Worm (Caenorhabditis elegans) whole organism, L4 larva: Measurements from ENCODE around the gene C45B11.2.

ENCODE experiments used
- F10B5.3 ChIP-seq: sonication (generic microtip); optimal IDR thresholded peaks from 2 replicates; lab custom pipeline; 2016; ENCODE audit warnings: mild to moderate bottlenecking, missing genetic modification characterization, missing compliant biosample characterization
- F26F4.8 ChIP-seq: fragments of 200-800 bp; sonication (Bioruptor generic); conservative IDR thresholded peaks from 2 replicates; pipeline ENCODE4 v1.3.6; 2022; ENCODE audit warnings: missing genetic modification characterization, missing compliant biosample characterization
- F44E2.7 ChIP-seq: fragments of 200-800 bp; sonication (Bioruptor generic); IDR thresholded peaks from 2 replicates; pipeline ENCODE4 v2.1.2; 2022; ENCODE audit warnings: missing genetic modification characterization, missing compliant biosample characterization
- R02D3.7 ChIP-seq: fragments of 150-350 bp; sonication (generic microtip); optimal IDR thresholded peaks from 3 replicates; lab custom pipeline; 2014; ENCODE audit warnings: missing biosample characterization, missing genetic modification characterization
- Y48G9A.11 ChIP-seq: fragments of 200-800 bp; sonication (Bioruptor generic); IDR thresholded peaks from 2 replicates; pipeline ENCODE4 v1.3.6; 2022; ENCODE audit warnings: missing genetic modification reagents, missing genetic modification characterization, missing compliant biosample characterization
- Y5F2A.4 ChIP-seq: fragments of 200-800 bp; sonication (Bioruptor generic); optimal IDR thresholded peaks from 2 replicates; lab custom pipeline; 2018; ENCODE audit warnings: mild to moderate bottlenecking, missing genetic modification characterization, missing compliant biosample characterization
- Y75B8A.6 ChIP-seq: fragments of 200-800 bp; sonication (Bioruptor generic); IDR thresholded peaks from 2 replicates; pipeline ENCODE4 v1.3.6; 2022; ENCODE audit warnings: missing genetic modification reagents, missing genetic modification characterization, missing compliant biosample characterization
- ama-1 ChIP-seq: fragments of 150-350 bp; optimal IDR thresholded peaks from 2 replicates; lab custom pipeline; 2014; ENCODE audit warnings: inconsistent platforms, mixed read lengths
- arid-1 ChIP-seq: fragments of 200-800 bp; sonication (Bioruptor generic); conservative IDR thresholded peaks from 2 replicates; pipeline ENCODE4 v1.3.6; 2022; ENCODE audit warnings: missing genetic modification reagents, missing genetic modification characterization, missing compliant biosample characterization
- ceh-28 ChIP-seq: fragments of 150-350 bp; optimal IDR thresholded peaks from 2 replicates; lab custom pipeline; 2014; ENCODE audit warnings: missing biosample characterization, missing genetic modification reagents, missing genetic modification characterization
- ceh-82 ChIP-seq: sonication (generic microtip); optimal IDR thresholded peaks from 2 replicates; lab custom pipeline; 2017; ENCODE audit warnings: missing biosample characterization, missing genetic modification characterization
- cey-2 ChIP-seq: sonication (generic microtip); optimal IDR thresholded peaks from 3 replicates; lab custom pipeline; 2017; ENCODE audit warnings: missing genetic modification characterization, mild to moderate bottlenecking, missing compliant biosample characterization, antibody characterized with exemption, borderline replicate concordance; ENCODE audit not compliant: insufficient read depth
- ctbp-1 ChIP-seq: fragments of 200-800 bp; sonication (Bioruptor generic); IDR thresholded peaks from 2 replicates; pipeline ENCODE4 v1.3.6; 2022; ENCODE audit warnings: missing genetic modification reagents, missing genetic modification characterization, missing compliant biosample characterization
- daf-12 ChIP-seq: fragments of 150-350 bp; optimal IDR thresholded peaks from 2 replicates; lab custom pipeline; 2014; ENCODE audit warnings: missing biosample characterization, missing genetic modification reagents, missing genetic modification characterization
- dpl-1 ChIP-seq: fragments of 150-350 bp; optimal IDR thresholded peaks from 2 replicates; lab custom pipeline; 2014; ENCODE audit warnings: missing biosample characterization, missing genetic modification reagents, missing genetic modification characterization
- dve-1 ChIP-seq: sonication (generic microtip); optimal IDR thresholded peaks from 2 replicates; lab custom pipeline; 2017; ENCODE audit warnings: antibody characterized with exemption, mild to moderate bottlenecking, missing genetic modification characterization, missing compliant biosample characterization; ENCODE audit not compliant: insufficient read depth
- egl-43 ChIP-seq: fragments of 200-800 bp; sonication (Bioruptor generic); IDR thresholded peaks from 2 replicates; pipeline ENCODE4 v1.3.6; 2022; ENCODE audit warnings: missing genetic modification reagents, missing genetic modification characterization, missing compliant biosample characterization
- fos-1 ChIP-seq: fragments of 150-350 bp; optimal IDR thresholded peaks from 2 replicates; lab custom pipeline; 2014; ENCODE audit warnings: missing biosample characterization, missing genetic modification characterization
- gei-8 ChIP-seq: fragments of 200-800 bp; sonication (Bioruptor generic); optimal IDR thresholded peaks from 2 replicates; lab custom pipeline; 2018; ENCODE audit warnings: mild to moderate bottlenecking, missing genetic modification characterization, missing compliant biosample characterization
- hlh-30 ChIP-seq: sonication (generic microtip); optimal IDR thresholded peaks from 2 replicates; lab custom pipeline; 2017; ENCODE audit warnings: antibody characterized with exemption, mild to moderate bottlenecking, missing genetic modification characterization, missing compliant biosample characterization; ENCODE audit not compliant: insufficient read depth
- jun-1 ChIP-seq: fragments of 150-350 bp; optimal IDR thresholded peaks from 2 replicates; lab custom pipeline; 2014; ENCODE audit warnings: missing biosample characterization, missing genetic modification reagents, missing genetic modification characterization
- lim-7 ChIP-seq: fragments of 200-800 bp; sonication (Bioruptor generic); IDR thresholded peaks from 2 replicates; pipeline ENCODE4 v1.3.6; 2022; ENCODE audit warnings: missing genetic modification characterization, missing compliant biosample characterization
- lin-38 ChIP-seq: fragments of 200-800 bp; sonication (Bioruptor generic); IDR thresholded peaks from 2 replicates; pipeline ENCODE4 v1.3.6; 2022; ENCODE audit warnings: missing genetic modification reagents, missing genetic modification characterization, missing compliant biosample characterization
- lin-39 ChIP-seq: fragments of 150-350 bp; optimal IDR thresholded peaks from 2 replicates; lab custom pipeline; 2014; ENCODE audit warnings: missing biosample characterization, missing genetic modification reagents, missing genetic modification characterization
- lsy-2 ChIP-seq, 2 experiments: fragments of 150-350 bp in 1 of 2; sonication (generic microtip) in 1 of 2; optimal IDR thresholded peaks; 2 replicates each; lab custom pipeline; 2014 to 2017; ENCODE audit warnings: missing biosample characterization in 2 of 2, missing genetic modification characterization in 2 of 2
- mdl-1 ChIP-seq, 2 experiments: fragments of 150-350 bp in 1 of 2; sonication (generic microtip) in 1 of 2; optimal IDR thresholded peaks; 2 replicates each; lab custom pipeline; 2014 to 2017; ENCODE audit warnings: missing biosample characterization in 2 of 2, missing genetic modification characterization in 2 of 2
- mdt-29 ChIP-seq: fragments of 200-800 bp; sonication (Bioruptor generic); IDR thresholded peaks from 2 replicates; pipeline ENCODE4 v1.3.6; 2022; ENCODE audit warnings: missing genetic modification reagents, missing genetic modification characterization, missing compliant biosample characterization
- mes-2 ChIP-seq: sonication (generic microtip); optimal IDR thresholded peaks from 2 replicates; lab custom pipeline; 2016; ENCODE audit warnings: missing genotype, mild to moderate bottlenecking, missing genetic modification characterization, missing compliant biosample characterization; ENCODE audit not compliant: poor library complexity, severe bottlenecking
- mxl-2 ChIP-seq: fragments of 200-800 bp; sonication (Bioruptor generic); conservative IDR thresholded peaks from 2 replicates; pipeline ENCODE4 v1.3.6; 2022; ENCODE audit warnings: missing genetic modification reagents, missing genetic modification characterization, missing compliant biosample characterization
- nhr-10 ChIP-seq: fragments of 150-350 bp; optimal IDR thresholded peaks from 2 replicates; lab custom pipeline; 2014; ENCODE audit warnings: missing biosample characterization, missing genetic modification characterization
- nhr-102 ChIP-seq: sonication (generic microtip); optimal IDR thresholded peaks from 2 replicates; lab custom pipeline; 2016; ENCODE audit warnings: mild to moderate bottlenecking, missing genetic modification characterization, moderate library complexity, missing compliant biosample characterization
- nhr-41 ChIP-seq: fragments of 200-800 bp; sonication (Bioruptor generic); IDR thresholded peaks from 2 replicates; pipeline ENCODE4 v1.3.6; 2022; ENCODE audit warnings: missing genetic modification reagents, missing genetic modification characterization, missing compliant biosample characterization
- nhr-42 ChIP-seq: fragments of 200-800 bp; sonication (Bioruptor generic); IDR thresholded peaks from 2 replicates; pipeline ENCODE4 v1.3.6; 2022; ENCODE audit warnings: missing genetic modification characterization, missing compliant biosample characterization
- nhr-48 ChIP-seq: sonication (generic microtip); optimal IDR thresholded peaks from 2 replicates; lab custom pipeline; 2016; ENCODE audit warnings: mild to moderate bottlenecking, missing genetic modification characterization, missing compliant biosample characterization
- nhr-6 ChIP-seq: fragments of 150-350 bp; optimal IDR thresholded peaks from 2 replicates; lab custom pipeline; 2014; ENCODE audit warnings: missing biosample characterization, missing genetic modification characterization
- nhr-76 ChIP-seq: fragments of 150-350 bp; optimal IDR thresholded peaks from 2 replicates; lab custom pipeline; 2014; ENCODE audit warnings: missing biosample characterization, missing genetic modification characterization
- nhr-77 ChIP-seq: fragments of 150-350 bp; optimal IDR thresholded peaks from 2 replicates; lab custom pipeline; 2014; ENCODE audit warnings: missing biosample characterization, missing genetic modification characterization
- pha-4 ChIP-seq, 2 experiments: fragments of 150-350 bp in 1 of 2; fragments of 200-800 bp in 1 of 2; sonication (Bioruptor generic) in 1 of 2; IDR thresholded peaks in 1 of 2; optimal IDR thresholded peaks in 1 of 2; 2 replicates each; pipeline versions ENCODE4 v1.3.6 to Lab custom; 2014 to 2022; ENCODE audit warnings: missing genetic modification characterization in 2 of 2, missing genetic modification reagents in 2 of 2, missing biosample characterization in 1 of 2, missing compliant biosample characterization in 1 of 2
- php-3 ChIP-seq: fragments of 200-800 bp; sonication (Bioruptor generic); IDR thresholded peaks from 2 replicates; pipeline ENCODE4 v1.3.6; 2022; ENCODE audit warnings: missing genetic modification reagents, missing genetic modification characterization, missing compliant biosample characterization
- rbr-2 ChIP-seq: sonication (generic microtip); optimal IDR thresholded peaks from 2 replicates; lab custom pipeline; 2016; ENCODE audit warnings: missing genotype, missing genetic modification characterization, missing compliant biosample characterization
- saeg-2 ChIP-seq: fragments of 200-800 bp; sonication (Bioruptor generic); IDR thresholded peaks from 2 replicates; pipeline ENCODE4 v1.3.6; 2022; ENCODE audit warnings: missing genetic modification reagents, missing genetic modification characterization, missing compliant biosample characterization
- sdz-12 ChIP-seq: fragments of 200-800 bp; sonication (Bioruptor generic); optimal IDR thresholded peaks from 2 replicates; lab custom pipeline; 2018; ENCODE audit warnings: mild to moderate bottlenecking, missing genetic modification characterization, missing compliant biosample characterization
- skn-1 ChIP-seq: fragments of 150-350 bp; optimal IDR thresholded peaks from 2 replicates; lab custom pipeline; 2014; ENCODE audit warnings: missing biosample characterization, missing genetic modification characterization
- snpc-4 ChIP-seq: fragments of 150-350 bp; optimal IDR thresholded peaks from 2 replicates; lab custom pipeline; 2014; ENCODE audit warnings: missing biosample characterization, missing genetic modification characterization
- spr-3 ChIP-seq: fragments of 200-800 bp; sonication (Bioruptor generic); optimal IDR thresholded peaks from 2 replicates; lab custom pipeline; 2018; ENCODE audit warnings: mild to moderate bottlenecking, missing genetic modification characterization, missing compliant biosample characterization
- unc-130 ChIP-seq: sonication (generic microtip); optimal IDR thresholded peaks from 2 replicates; lab custom pipeline; 2016; ENCODE audit warnings: missing genetic modification reagents, missing genetic modification characterization, missing compliant biosample characterization
- vab-7 ChIP-seq: fragments of 200-800 bp; sonication (Bioruptor generic); IDR thresholded peaks from 2 replicates; pipeline ENCODE4 v1.3.6; 2022; ENCODE audit warnings: missing genetic modification reagents, missing genetic modification characterization, missing compliant biosample characterization
- zag-1 ChIP-seq: fragments of 150-350 bp; optimal IDR thresholded peaks from 2 replicates; lab custom pipeline; 2014; ENCODE audit warnings: missing biosample characterization, missing genetic modification characterization
- zfp-2 ChIP-seq: sonication (generic microtip); optimal IDR thresholded peaks from 2 replicates; lab custom pipeline; 2016; ENCODE audit warnings: mild to moderate bottlenecking, missing genetic modification characterization, missing compliant biosample characterization
- zip-11 ChIP-seq: fragments of 200-800 bp; sonication (Bioruptor generic); IDR thresholded peaks from 2 replicates; pipeline ENCODE4 v1.3.6; 2022; ENCODE audit warnings: missing genetic modification characterization, missing compliant biosample characterization
- ztf-11 ChIP-seq: fragments of 150-350 bp; optimal IDR thresholded peaks from 2 replicates; lab custom pipeline; 2014; ENCODE audit warnings: missing biosample characterization, missing genetic modification characterization

Gene C45B11.2

DNA sequence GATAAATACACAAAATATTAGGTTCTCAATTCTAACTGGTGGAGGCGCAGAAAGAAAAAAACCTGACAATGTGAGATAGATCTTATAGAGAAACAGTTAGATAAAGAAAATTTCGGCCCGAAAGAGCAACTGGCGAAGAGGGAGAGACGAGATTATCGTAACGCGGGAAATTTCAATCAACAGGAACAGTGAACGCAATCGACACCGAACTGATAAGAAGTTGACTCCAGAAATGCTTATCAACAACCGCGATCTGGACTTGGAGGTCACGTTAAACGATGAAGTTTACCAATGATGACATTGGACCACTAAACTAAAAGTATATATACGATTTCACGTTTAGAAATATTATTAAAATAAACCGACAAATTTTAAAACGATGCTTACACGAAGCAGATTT lies 33.9 kb downstream of the C45B11.2 start (continued):
- TF ChIP-seq nhr-76 = no peak
- peak; percentile 10 for TF ChIP-seq nhr-6 (tag; lab: Kevin White, UChicago)
- TF ChIP-seq mxl-2 (GFP tag; lab: Robert Waterston, UW) = peak; percentile 50; the same call in 1 of the 2 replicates
- no peak for TF ChIP-seq jun-1
- no peak for TF ChIP-seq mes-2 (tag; lab: Kevin White, UChicago)
- no peak for TF ChIP-seq spr-3 (GFP tag; lab: Kevin White, UChicago)
- peak; percentile 57 for TF ChIP-seq lim-7 (GFP tag; lab: Robert Waterston, UW)
- TF ChIP-seq hlh-30 (tag; lab: Kevin White, UChicago) = peak; percentile 22
- TF ChIP-seq cey-2 (tag; lab: Kevin White, UChicago) = no peak
- no peak for TF ChIP-seq nhr-10 (tag; lab: Kevin White, UChicago)
- TF ChIP-seq zip-11 (GFP tag; lab: Robert Waterston, UW) = no peak
- TF ChIP-seq php-3 = no peak
- TF ChIP-seq F10B5.3 (tag; lab: Kevin White, UChicago) = no peak
- no peak for TF ChIP-seq nhr-77 (tag; lab: Kevin White, UChicago)
- peak; percentile 77 for TF ChIP-seq ama-1 (lab: Kevin White, UChicago)
- TF ChIP-seq ztf-11 (tag; lab: Kevin White, UChicago) = no peak
- TF ChIP-seq ceh-28 (tag; lab: Kevin White, UChicago) = no peak
- TF ChIP-seq sdz-12 (GFP tag; lab: Kevin White, UChicago) = no peak
- TF ChIP-seq lin-39 (tag; lab: Kevin White, UChicago) = no peak
- no peak for TF ChIP-seq ceh-82
- 0 out of 2 replicates have a peak, but pooled peaks have one; percentile 30 for TF ChIP-seq F44E2.7
- no peak for TF ChIP-seq daf-12
- TF ChIP-seq saeg-2 (GFP tag; lab: Robert Waterston, UW) = peak; percentile 67; the same call in 1 of the 2 replicates
- TF ChIP-seq nhr-48 (tag; lab: Kevin White, UChicago) = no peak
- TF ChIP-seq nhr-41 (GFP tag; lab: Robert Waterston, UW) = no peak; the same call in 1 of the 2 replicates
- TF ChIP-seq dpl-1 (GFP tag; lab: Kevin White, UChicago) = no peak
- no peak; the same call in 1 of the 2 replicates for TF ChIP-seq vab-7 (GFP tag; lab: Robert Waterston, UW)
- TF ChIP-seq ctbp-1 = peak; percentile 75
- peak; percentile 39 for TF ChIP-seq unc-130 (GFP tag; lab: Kevin White, UChicago)
- peak; percentile 74 for TF ChIP-seq mdt-29 (GFP tag; lab: Robert Waterston, UW)
- no peak for TF ChIP-seq zag-1 (tag; lab: Kevin White, UChicago)
- peak; percentile 80; the same call in 1 of the 2 replicates for TF ChIP-seq Y48G9A.11
- peak; percentile 77; the same call in 1 of the 2 replicates for TF ChIP-seq egl-43 (GFP tag; lab: Robert Waterston, UW)
- TF ChIP-seq arid-1 (GFP tag; lab: Robert Waterston, UW) = peak; percentile 78
- TF ChIP-seq mdl-1 (tag; optimal IDR thresholded peaks at IDR 0.05; lab: Kevin White, UChicago) = no peak
- TF ChIP-seq F26F4.8 (GFP tag; lab: Robert Waterston, UW) = no peak
- no peak for TF ChIP-seq gei-8 (GFP tag; lab: Kevin White, UChicago)
- peak; percentile 49; the same call in 1 of the 2 replicates for TF ChIP-seq pha-4 (GFP tag; IDR thresholded peaks at IDR 0.05; lab: Robert Waterston, UW)
- TF ChIP-seq pha-4 (tag; optimal IDR thresholded peaks at IDR 0.05; lab: Kevin White, UChicago) = no peak
- no peak for TF ChIP-seq lsy-2 (tag; optimal IDR thresholded peaks at IDR 0.05; lab: Kevin White, UChicago)
- TF ChIP-seq dve-1 (tag; lab: Kevin White, UChicago) = peak; percentile 1
- no peak for TF ChIP-seq nhr-42 (GFP tag; lab: Robert Waterston, UW)
- TF ChIP-seq rbr-2 = no peak
- TF ChIP-seq skn-1 (tag; lab: Kevin White, UChicago) = no peak
- TF ChIP-seq R02D3.7 (tag; lab: Kevin White, UChicago) = no peak
- 0 out of 2 replicates have a peak, but pooled peaks have one; percentile 12 for TF ChIP-seq Y75B8A.6
- no peak for TF ChIP-seq snpc-4 (tag; lab: Kevin White, UChicago)
- TF ChIP-seq zfp-2 (tag; lab: Kevin White, UChicago) = no peak
- TF ChIP-seq lin-38 (GFP tag; lab: Robert Waterston, UW) = peak; percentile 83
- no peak for TF ChIP-seq nhr-102
- no peak for TF ChIP-seq Y5F2A.4 (GFP tag; lab: Kevin White, UChicago)
- TF ChIP-seq fos-1 (tag; lab: Kevin White, UChicago) = no peak
